Fruit fly (Drosophila melanogaster) whole organism, embryonic: ENCODE measurements around the gene CG10761.
A peak's percentile ranks its signal among the peaks of the same experiment; 100 is the strongest.

ENCODE experiments used
- CG1024 ChIP-seq: fragments of 200-800 bp; sonication (Bioruptor generic); IDR thresholded peaks from 2 replicates; pipeline ENCODE4 v1.3.6; 2022; ENCODE audit warnings: missing biosample characterization, missing genetic modification characterization
- CG10267 ChIP-seq: fragments of 200-800 bp; sonication (Bioruptor generic); optimal IDR thresholded peaks from 2 replicates; lab custom pipeline; 2018; ENCODE audit warnings: missing biosample characterization, mild to moderate bottlenecking, missing genetic modification characterization, moderate library complexity
- CG11085 ChIP-seq: fragments of 200-800 bp; sonication (Bioruptor generic); IDR thresholded peaks from 2 replicates; pipeline ENCODE4 v1.3.6; 2022; ENCODE audit warnings: missing biosample characterization, missing genetic modification characterization
- CG11093 ChIP-seq: fragments of 200-800 bp; sonication (Bioruptor generic); IDR thresholded peaks from 3 replicates; pipeline ENCODE4 v1.3.6; 2022; ENCODE audit warnings: missing biosample characterization, missing genetic modification characterization
- CG12391 ChIP-seq: fragments of 200-800 bp; sonication (Bioruptor generic); optimal IDR thresholded peaks from 3 replicates; lab custom pipeline; 2018; ENCODE audit warnings: missing biosample characterization, mild to moderate bottlenecking, missing genetic modification characterization, moderate library complexity
- CG12659 ChIP-seq: fragments of 200-800 bp; sonication (Bioruptor generic); optimal IDR thresholded peaks from 3 replicates; lab custom pipeline; 2017; ENCODE audit warnings: mild to moderate bottlenecking, missing biosample characterization, missing genetic modification reagents, missing genetic modification characterization
- CG13624 ChIP-seq: fragments of 200-800 bp; sonication (Bioruptor generic); optimal IDR thresholded peaks from 2 replicates; lab custom pipeline; 2016; ENCODE audit warnings: missing biosample characterization, missing genetic modification characterization
- CG1529 ChIP-seq: fragments of 200-800 bp; sonication (Bioruptor generic); optimal IDR thresholded peaks from 3 replicates; lab custom pipeline; 2018; ENCODE audit warnings: missing biosample characterization, missing genetic modification characterization
- CG2116 ChIP-seq: fragments of 200-800 bp; sonication (Bioruptor generic); optimal IDR thresholded peaks from 3 replicates; lab custom pipeline; 2018; ENCODE audit warnings: missing biosample characterization, mild to moderate bottlenecking, missing genetic modification characterization
- CG31388 ChIP-seq: fragments of 200-800 bp; sonication (Bioruptor generic); optimal IDR thresholded peaks from 2 replicates; lab custom pipeline; 2016; ENCODE audit warnings: missing biosample characterization, missing genetic modification characterization
- CG32532 ChIP-seq: fragments of 200-800 bp; sonication (Bioruptor generic); IDR thresholded peaks from 2 replicates; pipeline ENCODE4 v1.3.6; 2022; ENCODE audit warnings: missing biosample characterization, missing genetic modification characterization
- CG34224 ChIP-seq: fragments of 200-800 bp; sonication (Bioruptor generic); IDR thresholded peaks from 3 replicates; pipeline ENCODE4 v1.3.6; 2022; ENCODE audit warnings: missing biosample characterization, missing genetic modification characterization; ENCODE audit not compliant: partially characterized antibody
- CG4617 ChIP-seq: fragments of 200-800 bp; sonication (Bioruptor generic); optimal IDR thresholded peaks from 3 replicates; lab custom pipeline; 2016; ENCODE audit warnings: missing biosample characterization, missing genetic modification characterization, borderline replicate concordance
- CG4707 ChIP-seq: fragments of 200-800 bp; sonication (Bioruptor generic); optimal IDR thresholded peaks from 2 replicates; lab custom pipeline; 2018; ENCODE audit warnings: missing biosample characterization, mild to moderate bottlenecking, missing genetic modification characterization, moderate library complexity
- CG6254 ChIP-seq: fragments of 200-800 bp; sonication (Bioruptor generic); optimal IDR thresholded peaks from 3 replicates; lab custom pipeline; 2017; ENCODE audit warnings: mild to moderate bottlenecking, missing biosample characterization, missing genetic modification reagents, missing genetic modification characterization
- CG8924 ChIP-seq: fragments of 200-800 bp; optimal IDR thresholded peaks from 3 replicates; lab custom pipeline; 2019; ENCODE audit warnings: missing biosample characterization, mild to moderate bottlenecking, missing genetic modification characterization, moderate library complexity
- CG9797 ChIP-seq: fragments of 200-800 bp; sonication (Bioruptor generic); optimal IDR thresholded peaks from 3 replicates; lab custom pipeline; 2018; ENCODE audit warnings: missing biosample characterization, mild to moderate bottlenecking, missing genetic modification characterization
- Camta ChIP-seq: fragments of 200-800 bp; sonication (Bioruptor generic); optimal IDR thresholded peaks from 2 replicates; lab custom pipeline; 2016; ENCODE audit warnings: missing biosample characterization, missing genetic modification characterization
- Chrac-16 ChIP-seq: fragments of 200-800 bp; sonication (Bioruptor generic); optimal IDR thresholded peaks from 3 replicates; lab custom pipeline; 2016; ENCODE audit warnings: missing biosample characterization, missing genetic modification characterization
- Doc2 ChIP-seq: fragments of 200-800 bp; sonication (Bioruptor generic); IDR thresholded peaks from 2 replicates; pipeline ENCODE4 v1.3.6; 2022; ENCODE audit warnings: missing biosample characterization, missing genetic modification characterization
- Dref ChIP-seq: fragments of 200-800 bp; sonication (Bioruptor generic); IDR thresholded peaks from 2 replicates; pipeline ENCODE4 v1.3.6; 2022; ENCODE audit warnings: missing biosample characterization, missing genetic modification characterization
- E2f2 ChIP-seq: fragments of 200-800 bp; sonication (Bioruptor generic); IDR thresholded peaks from 2 replicates; pipeline ENCODE4 v1.3.6; 2022; ENCODE audit warnings: missing biosample characterization, missing genetic modification characterization
- Elba2 ChIP-seq: fragments of 200-800 bp; sonication (Bioruptor generic); optimal IDR thresholded peaks from 3 replicates; lab custom pipeline; 2016; ENCODE audit warnings: missing biosample characterization, missing genetic modification characterization
- Fer2 ChIP-seq: fragments of 200-800 bp; sonication (Bioruptor generic); optimal IDR thresholded peaks from 2 replicates; lab custom pipeline; 2018; ENCODE audit warnings: missing biosample characterization, mild to moderate bottlenecking, missing genetic modification characterization, moderate library complexity
- GATAe ChIP-seq: fragments of 200-800 bp; sonication (Bioruptor generic); conservative IDR thresholded peaks from 2 replicates; pipeline ENCODE4 v1.3.6; 2022; ENCODE audit warnings: missing biosample characterization, missing genetic modification characterization
- Mad ChIP-seq: fragments of 200-800 bp; sonication (Bioruptor generic); optimal IDR thresholded peaks from 2 replicates; lab custom pipeline; 2016; ENCODE audit warnings: missing biosample characterization, missing genetic modification characterization
- Myb ChIP-seq: fragments of 200-800 bp; sonication (Bioruptor generic); optimal IDR thresholded peaks from 2 replicates; lab custom pipeline; 2016; ENCODE audit warnings: missing biosample characterization, missing genetic modification characterization
- Nf-YA ChIP-seq: fragments of 200-800 bp; sonication (Bioruptor generic); IDR thresholded peaks from 2 replicates; pipeline ENCODE4 v1.3.6; 2022; ENCODE audit warnings: missing biosample characterization, missing genetic modification characterization
- Nf-YC ChIP-seq: fragments of 200-800 bp; optimal IDR thresholded peaks from 3 replicates; lab custom pipeline; 2019; ENCODE audit warnings: missing biosample characterization, mild to moderate bottlenecking, missing genetic modification characterization, moderate library complexity
- Spps ChIP-seq: fragments of 200-800 bp; sonication (Bioruptor generic); optimal IDR thresholded peaks from 2 replicates; lab custom pipeline; 2018; ENCODE audit warnings: missing biosample characterization, mild to moderate bottlenecking, missing genetic modification characterization
- br ChIP-seq: fragments of >200 bp; optimal IDR thresholded peaks from 2 replicates; lab custom pipeline; 2017
- bsh ChIP-seq, 2 experiments: fragments of 200-800 bp; sonication (Bioruptor generic); optimal IDR thresholded peaks; 2 replicates each; lab custom pipeline; 2017 to 2018; ENCODE audit warnings: mild to moderate bottlenecking in 2 of 2, missing biosample characterization in 2 of 2, missing genetic modification characterization in 2 of 2, moderate library complexity in 1 of 2
- cg ChIP-seq: fragments of 200-800 bp; sonication (Bioruptor generic); optimal IDR thresholded peaks from 3 replicates; lab custom pipeline; 2019; ENCODE audit warnings: missing biosample characterization, mild to moderate bottlenecking, missing genetic modification characterization, moderate library complexity
- ci ChIP-seq: fragments of 200-800 bp; sonication (Bioruptor generic); IDR thresholded peaks from 3 replicates; pipeline ENCODE4 v1.3.6; 2022; ENCODE audit warnings: missing biosample characterization, missing genetic modification characterization
- gcm ChIP-seq: fragments of 200-800 bp; sonication (Bioruptor generic); optimal IDR thresholded peaks from 2 replicates; lab custom pipeline; 2019; ENCODE audit warnings: missing biosample characterization, mild to moderate bottlenecking, missing genetic modification characterization, moderate library complexity
- gcm2 ChIP-seq: fragments of 200-800 bp; sonication (Bioruptor generic); optimal IDR thresholded peaks from 2 replicates; lab custom pipeline; 2016; ENCODE audit warnings: missing biosample characterization, missing genetic modification characterization
- lilli ChIP-seq: fragments of 200-800 bp; sonication (Bioruptor generic); optimal IDR thresholded peaks from 3 replicates; lab custom pipeline; 2016; ENCODE audit warnings: missing biosample characterization, missing genetic modification characterization
- mam ChIP-seq: fragments of 200-800 bp; sonication (Bioruptor generic); optimal IDR thresholded peaks from 3 replicates; lab custom pipeline; 2016; ENCODE audit warnings: missing biosample characterization, missing genetic modification characterization
- nerfin-1 ChIP-seq: fragments of 200-800 bp; sonication (Bioruptor generic); optimal IDR thresholded peaks from 3 replicates; lab custom pipeline; 2019; ENCODE audit warnings: missing biosample characterization, mild to moderate bottlenecking, missing genetic modification characterization, moderate library complexity
- nerfin-2 ChIP-seq: fragments of 200-800 bp; sonication (Bioruptor generic); IDR thresholded peaks from 2 replicates; pipeline ENCODE4 v1.3.6; 2022; ENCODE audit warnings: missing biosample characterization, missing genetic modification characterization; ENCODE audit not compliant: partially characterized antibody
- onecut ChIP-seq: fragments of 200-800 bp; sonication (Bioruptor generic); IDR thresholded peaks from 2 replicates; pipeline ENCODE4 v1.3.6; 2022; ENCODE audit warnings: missing biosample characterization, missing genetic modification characterization
- phol ChIP-seq: fragments of 200-800 bp; sonication (Bioruptor generic); optimal IDR thresholded peaks from 3 replicates; lab custom pipeline; 2018; ENCODE audit warnings: missing biosample characterization, mild to moderate bottlenecking, missing genetic modification characterization, moderate library complexity
- psq ChIP-seq: fragments of 200-800 bp; sonication (Bioruptor generic); optimal IDR thresholded peaks from 2 replicates; lab custom pipeline; 2017; ENCODE audit warnings: missing biosample characterization, missing genetic modification characterization
- pzg ChIP-seq: fragments of 200-800 bp; sonication (Bioruptor generic); optimal IDR thresholded peaks from 3 replicates; lab custom pipeline; 2018; ENCODE audit warnings: missing biosample characterization, mild to moderate bottlenecking, missing genetic modification characterization, moderate library complexity
- sim ChIP-seq: fragments of 200-800 bp; sonication (Bioruptor generic); IDR thresholded peaks from 2 replicates; pipeline ENCODE4 v1.3.6; 2022; ENCODE audit warnings: missing biosample characterization, missing genetic modification characterization
- sug ChIP-seq: fragments of 200-800 bp; optimal IDR thresholded peaks from 2 replicates; lab custom pipeline; 2019; ENCODE audit warnings: missing biosample characterization, mild to moderate bottlenecking, missing genetic modification characterization, moderate library complexity
- tna ChIP-seq: fragments of 200-800 bp; sonication (Bioruptor generic); IDR thresholded peaks from 2 replicates; pipeline ENCODE4 v1.3.6; 2022; ENCODE audit warnings: missing biosample characterization, missing genetic modification characterization; ENCODE audit not compliant: partially characterized antibody
- trem ChIP-seq: fragments of 200-800 bp; optimal IDR thresholded peaks from 3 replicates; lab custom pipeline; 2019; ENCODE audit warnings: missing biosample characterization, mild to moderate bottlenecking, missing genetic modification characterization, moderate library complexity
- tx ChIP-seq: fragments of 200-800 bp; sonication (Bioruptor generic); optimal IDR thresholded peaks from 2 replicates; lab custom pipeline; 2016; ENCODE audit warnings: missing biosample characterization, missing genetic modification characterization
- vfl ChIP-seq: fragments of 200-800 bp; sonication (Bioruptor generic); optimal IDR thresholded peaks from 2 replicates; lab custom pipeline; 2016; ENCODE audit warnings: missing biosample characterization, missing genetic modification characterization

CG10761 gene

dm6 chrX:8177030-8177349 is 14.4 kb upstream of the CG10761 start, which contains the start of gene slpr (continued):
- TF ChIP-seq Camta: no peak
- no peak for TF ChIP-seq CG1024 (GFP tag; lab: Robert Waterston, UW)
- peak; percentile 66 for TF ChIP-seq CG9797
- no peak for TF ChIP-seq Nf-YA (GFP tag; lab: Robert Waterston, UW)
- peak; percentile 69 for TF ChIP-seq pzg (GFP tag; lab: Kevin White, UChicago)
- TF ChIP-seq trem: peak; percentile 27
- TF ChIP-seq sug (tag; lab: Kevin White, UChicago): no peak
- no peak for TF ChIP-seq onecut
- no peak for TF ChIP-seq bsh (GFP tag; optimal IDR thresholded peaks at IDR 0.05; lab: Kevin White, UChicago)
- peak; percentile 20 for TF ChIP-seq phol
- peak; percentile 57 for TF ChIP-seq CG2116 (GFP tag; lab: Kevin White, UChicago)
- TF ChIP-seq Dref (GFP tag; lab: Robert Waterston, UW): peak; percentile 53
- TF ChIP-seq CG10267 (tag; lab: Kevin White, UChicago): peak; percentile 92
- no peak for TF ChIP-seq nerfin-1 (tag; lab: Kevin White, UChicago)
- no peak for TF ChIP-seq sim (GFP tag; lab: Robert Waterston, UW)
- no peak for TF ChIP-seq CG4707 (GFP tag; lab: Kevin White, UChicago)
- peak; percentile 91 for TF ChIP-seq Myb
- peak; percentile 41 for TF ChIP-seq E2f2 (GFP tag; lab: Robert Waterston, UW)
- TF ChIP-seq lilli (GFP tag; lab: Kevin White, UChicago): no peak
- TF ChIP-seq Mad (GFP tag; lab: Kevin White, UChicago): no peak
- TF ChIP-seq br: no peak
- TF ChIP-seq, all 482 proteins: peak for 24

DNA sequence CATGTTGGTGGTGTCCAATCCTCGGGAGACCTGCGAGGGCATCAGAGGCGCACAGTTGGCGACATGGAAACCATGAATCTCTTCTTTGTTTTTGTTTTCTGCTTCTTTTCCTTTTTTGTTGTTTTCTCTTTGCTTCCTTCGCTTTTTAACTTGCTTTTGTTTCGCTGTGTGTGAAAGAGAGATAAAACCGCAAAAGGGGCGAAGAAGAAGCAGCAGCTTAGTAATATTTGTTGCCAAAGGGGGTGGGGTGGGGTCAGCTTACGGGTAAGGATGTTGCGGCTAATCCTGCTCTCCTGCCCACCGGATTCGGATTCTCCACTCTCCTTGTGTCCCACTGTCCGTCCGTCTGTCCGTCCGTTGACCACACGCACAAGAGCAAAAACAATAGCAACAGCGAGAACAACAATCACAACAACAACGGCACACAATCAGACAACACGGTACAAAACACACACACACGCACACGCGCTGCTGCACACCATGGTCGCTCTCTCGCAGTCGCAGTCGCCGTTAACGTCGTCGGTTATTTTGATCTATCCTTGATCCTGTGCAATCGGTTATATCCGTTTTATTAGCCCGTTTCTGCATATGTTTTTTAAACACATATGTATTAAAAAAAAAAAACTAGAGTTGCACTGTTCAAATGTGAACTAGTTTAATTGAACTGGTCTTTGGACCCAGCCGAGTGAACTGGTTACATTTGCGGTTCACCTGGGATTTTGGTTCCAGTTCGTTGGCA is 13.9 kb upstream of the CG10761 start:
- TF ChIP-seq GATAe (GFP tag; lab: Robert Waterston, UW): no peak
- no peak for TF ChIP-seq CG11093
- no peak for TF ChIP-seq gcm (GFP tag; lab: Kevin White, UChicago)
- no peak for TF ChIP-seq CG1024 (GFP tag; lab: Robert Waterston, UW)
- no peak for TF ChIP-seq Nf-YC (tag; lab: Kevin White, UChicago)
- TF ChIP-seq ci (GFP tag; lab: Robert Waterston, UW): no peak
- TF ChIP-seq nerfin-2 (GFP tag; lab: Robert Waterston, UW): no peak
- no peak for TF ChIP-seq psq
- TF ChIP-seq CG31388 (GFP tag; lab: Kevin White, UChicago): no peak
- TF ChIP-seq gcm2 (GFP tag; lab: Kevin White, UChicago): no peak
- no peak for TF ChIP-seq CG1529 (GFP tag; lab: Kevin White, UChicago)
- no peak for TF ChIP-seq phol
- TF ChIP-seq Fer2: no peak
- no peak for TF ChIP-seq Chrac-16
- no peak for TF ChIP-seq CG12659 (GFP tag; lab: Kevin White, UChicago)
- TF ChIP-seq CG8924 (tag; lab: Kevin White, UChicago): peak; percentile 5
- no peak for TF ChIP-seq CG6254 (GFP tag; lab: Kevin White, UChicago)
- peak; percentile 16 for TF ChIP-seq Elba2 (GFP tag; lab: Kevin White, UChicago)
- no peak for TF ChIP-seq tna
- TF ChIP-seq cg: peak; percentile 74
- TF ChIP-seq CG34224 (GFP tag; lab: Robert Waterston, UW): no peak
- TF ChIP-seq CG32532 (GFP tag; lab: Robert Waterston, UW): no peak
- no peak for TF ChIP-seq CG12391 (tag; lab: Kevin White, UChicago)
- TF ChIP-seq vfl (GFP tag; lab: Kevin White, UChicago): no peak
- TF ChIP-seq mam (GFP tag; lab: Kevin White, UChicago): no peak
- no peak for TF ChIP-seq tx (GFP tag; lab: Kevin White, UChicago)
- TF ChIP-seq CG4617 (GFP tag; lab: Kevin White, UChicago): peak; percentile 24
- no peak for TF ChIP-seq CG13624 (GFP tag; lab: Kevin White, UChicago)
- no peak for TF ChIP-seq CG11085 (GFP tag; lab: Robert Waterston, UW)
- TF ChIP-seq Doc2 (GFP tag; lab: Robert Waterston, UW): no peak
- TF ChIP-seq Spps (tag; lab: Kevin White, UChicago): no peak
